Fruit fly (Drosophila melanogaster) whole organism, embryonic: ENCODE measurements around the gene Adar.

Experiments used
- Adf1 ChIP-seq: fragments of 200-800 bp; sonication (Bioruptor generic); IDR thresholded peaks from 2 replicates; pipeline ENCODE4 v1.3.6; 2022; ENCODE audit warnings: missing biosample characterization, missing genetic modification characterization
- Aef1 ChIP-seq: fragments of 200-800 bp; sonication (Bioruptor generic); IDR thresholded peaks from 3 replicates; pipeline ENCODE4 v1.3.6; 2022; ENCODE audit warnings: missing biosample characterization, missing genetic modification characterization
- Asciz ChIP-seq: fragments of 200-800 bp; sonication (Bioruptor generic); optimal IDR thresholded peaks from 2 replicates; lab custom pipeline; 2017; ENCODE audit warnings: missing biosample characterization, mild to moderate bottlenecking, missing genetic modification characterization, missing genetic modification reagents
- Bdp1 ChIP-seq: fragments of 200-800 bp; sonication (Bioruptor generic); optimal IDR thresholded peaks from 3 replicates; lab custom pipeline; 2016; ENCODE audit warnings: missing biosample characterization, missing genetic modification characterization
- CG10274 ChIP-seq: fragments of 200-800 bp; sonication (Bioruptor generic); optimal IDR thresholded peaks from 3 replicates; lab custom pipeline; 2017; ENCODE audit warnings: missing biosample characterization, mild to moderate bottlenecking, missing genetic modification characterization
- CG11723 ChIP-seq: fragments of 200-800 bp; sonication (Bioruptor generic); optimal IDR thresholded peaks from 2 replicates; lab custom pipeline; 2017; ENCODE audit warnings: missing biosample characterization, mild to moderate bottlenecking, missing genetic modification characterization
- CG13894 ChIP-seq: fragments of 200-800 bp; sonication (Bioruptor generic); optimal IDR thresholded peaks from 3 replicates; lab custom pipeline; 2018; ENCODE audit warnings: missing biosample characterization, mild to moderate bottlenecking, missing genetic modification characterization, moderate library complexity
- CG14014 ChIP-seq: fragments of 200-800 bp; sonication (Bioruptor generic); IDR thresholded peaks from 2 replicates; pipeline ENCODE4 v1.3.6; 2022; ENCODE audit warnings: missing biosample characterization, missing genetic modification characterization
- CG14050 ChIP-seq: fragments of 200-800 bp; sonication (Bioruptor generic); IDR thresholded peaks from 3 replicates; pipeline ENCODE4 v1.3.6; 2022; ENCODE audit warnings: missing biosample characterization, missing genetic modification characterization
- CG15514 ChIP-seq: fragments of 200-800 bp; sonication (Bioruptor generic); optimal IDR thresholded peaks from 3 replicates; lab custom pipeline; 2017; ENCODE audit warnings: missing biosample characterization, missing genetic modification characterization, mild to moderate bottlenecking, moderate library complexity, missing genetic modification reagents
- CG17328 ChIP-seq: fragments of 200-800 bp; sonication (Bioruptor generic); IDR thresholded peaks from 2 replicates; pipeline ENCODE4 v1.3.6; 2022; ENCODE audit warnings: missing biosample characterization, missing genetic modification characterization
- CG17912 ChIP-seq: fragments of 200-800 bp; sonication (Bioruptor generic); optimal IDR thresholded peaks from 2 replicates; lab custom pipeline; 2018; ENCODE audit warnings: missing biosample characterization, mild to moderate bottlenecking, missing genetic modification characterization
- CG2199 ChIP-seq: fragments of 200-800 bp; sonication (Bioruptor generic); IDR thresholded peaks from 3 replicates; pipeline ENCODE4 v1.3.6; 2022; ENCODE audit warnings: missing biosample characterization, missing genetic modification characterization
- CG3065 ChIP-seq: fragments of 200-800 bp; sonication (Bioruptor generic); optimal IDR thresholded peaks from 2 replicates; lab custom pipeline; 2016; ENCODE audit warnings: missing biosample characterization, missing genetic modification characterization
- CG34376 ChIP-seq: fragments of 200-800 bp; sonication (Bioruptor generic); optimal IDR thresholded peaks from 2 replicates; lab custom pipeline; 2018; ENCODE audit warnings: missing biosample characterization, mild to moderate bottlenecking, missing genetic modification characterization
- CG4282 ChIP-seq: fragments of 200-800 bp; sonication (Bioruptor generic); optimal IDR thresholded peaks from 2 replicates; lab custom pipeline; 2016; ENCODE audit warnings: missing biosample characterization, missing genetic modification characterization
- CG6254 ChIP-seq: fragments of 200-800 bp; sonication (Bioruptor generic); optimal IDR thresholded peaks from 3 replicates; lab custom pipeline; 2017; ENCODE audit warnings: mild to moderate bottlenecking, missing biosample characterization, missing genetic modification reagents, missing genetic modification characterization
- CG6272 ChIP-seq: fragments of 200-800 bp; sonication (Bioruptor generic); IDR thresholded peaks from 2 replicates; pipeline ENCODE4 v1.3.6; 2022; ENCODE audit warnings: missing biosample characterization, missing genetic modification characterization
- CG6791 ChIP-seq: fragments of 200-800 bp; sonication (Bioruptor generic); IDR thresholded peaks from 3 replicates; pipeline ENCODE4 v1.3.6; 2022; ENCODE audit warnings: missing biosample characterization, missing genetic modification characterization; ENCODE audit not compliant: partially characterized antibody
- CG6813 ChIP-seq: fragments of 200-800 bp; sonication (Bioruptor generic); optimal IDR thresholded peaks from 2 replicates; lab custom pipeline; 2017; ENCODE audit warnings: missing biosample characterization, missing genetic modification characterization, mild to moderate bottlenecking, moderate library complexity, missing genetic modification reagents
- CG7271 ChIP-seq: fragments of 200-800 bp; sonication (Bioruptor generic); optimal IDR thresholded peaks from 2 replicates; lab custom pipeline; 2018; ENCODE audit warnings: missing biosample characterization, mild to moderate bottlenecking, missing genetic modification characterization, moderate library complexity
- CG7745 ChIP-seq: fragments of 200-800 bp; sonication (Bioruptor generic); optimal IDR thresholded peaks from 2 replicates; lab custom pipeline; 2018; ENCODE audit warnings: missing biosample characterization, mild to moderate bottlenecking, missing genetic modification characterization, moderate library complexity
- CG7963 ChIP-seq: fragments of 200-800 bp; sonication (Bioruptor generic); IDR thresholded peaks from 3 replicates; pipeline ENCODE4 v1.3.6; 2022; ENCODE audit warnings: missing biosample characterization, missing genetic modification characterization; ENCODE audit not compliant: partially characterized antibody
- CG8089 ChIP-seq: fragments of 200-800 bp; sonication (Bioruptor generic); optimal IDR thresholded peaks from 3 replicates; lab custom pipeline; 2016; ENCODE audit warnings: missing biosample characterization, missing genetic modification characterization
- Hmx ChIP-seq: fragments of 200-800 bp; sonication (Bioruptor generic); optimal IDR thresholded peaks from 2 replicates; lab custom pipeline; 2016; ENCODE audit warnings: missing biosample characterization, missing genetic modification characterization
- Lim3 ChIP-seq: fragments of 200-800 bp; sonication (Bioruptor generic); IDR thresholded peaks from 2 replicates; pipeline ENCODE4 v1.3.6; 2022; ENCODE audit warnings: missing biosample characterization, missing genetic modification characterization
- Max ChIP-seq: fragments of 200-800 bp; sonication (Bioruptor generic); optimal IDR thresholded peaks from 2 replicates; lab custom pipeline; 2016; ENCODE audit warnings: missing biosample characterization, mild to moderate bottlenecking, missing genetic modification characterization
- Mrtf ChIP-seq: fragments of 200-800 bp; sonication (Bioruptor generic); IDR thresholded peaks from 3 replicates; pipeline ENCODE4 v1.3.6; 2022; ENCODE audit warnings: missing biosample characterization, missing genetic modification characterization
- Nf-YA ChIP-seq: fragments of 200-800 bp; sonication (Bioruptor generic); IDR thresholded peaks from 2 replicates; pipeline ENCODE4 v1.3.6; 2022; ENCODE audit warnings: missing biosample characterization, missing genetic modification characterization
- PHDP ChIP-seq: fragments of 200-800 bp; sonication (Bioruptor generic); optimal IDR thresholded peaks from 3 replicates; lab custom pipeline; 2018; ENCODE audit warnings: missing biosample characterization, mild to moderate bottlenecking, missing genetic modification characterization, moderate library complexity
- Pdp1 ChIP-seq, 2 experiments: fragments of 200-800 bp; sonication (Bioruptor generic); optimal IDR thresholded peaks; 3 replicates each; lab custom pipeline; 2016; ENCODE audit warnings: missing biosample characterization in 2 of 2, missing genetic modification characterization in 2 of 2, mild to moderate bottlenecking in 1 of 2, moderate library complexity in 1 of 2
- Sox100B ChIP-seq: fragments of 200-800 bp; sonication (Bioruptor generic); optimal IDR thresholded peaks from 3 replicates; lab custom pipeline; 2018; ENCODE audit warnings: missing biosample characterization, mild to moderate bottlenecking, missing genetic modification characterization
- Trl ChIP-seq, 3 experiments: fragments of >200 bp in 2 of 3; fragments of 200-800 bp in 1 of 3; sonication (Bioruptor generic) in 1 of 3; optimal IDR thresholded peaks; 2 replicates in 1 of 3; 3 replicates in 2 of 3; lab custom pipeline; 2016 to 2017; ENCODE audit warnings: missing biosample characterization in 1 of 3, missing genetic modification characterization in 1 of 3
- cg ChIP-seq: fragments of 200-800 bp; sonication (Bioruptor generic); optimal IDR thresholded peaks from 3 replicates; lab custom pipeline; 2019; ENCODE audit warnings: missing biosample characterization, mild to moderate bottlenecking, missing genetic modification characterization, moderate library complexity
- crol ChIP-seq: fragments of 200-800 bp; sonication (Bioruptor generic); IDR thresholded peaks from 2 replicates; pipeline ENCODE4 v1.3.6; 2022; ENCODE audit warnings: missing biosample characterization, missing genetic modification characterization
- gt ChIP-seq: fragments of 200-800 bp; sonication (Bioruptor generic); IDR thresholded peaks from 2 replicates; pipeline ENCODE4 v1.3.6; 2022; ENCODE audit warnings: missing biosample characterization, missing genetic modification characterization
- hth ChIP-seq: fragments of >200 bp; optimal IDR thresholded peaks from 2 replicates; lab custom pipeline; 2017; ENCODE audit warnings: inconsistent platforms
- phol ChIP-seq: fragments of 200-800 bp; sonication (Bioruptor generic); optimal IDR thresholded peaks from 3 replicates; lab custom pipeline; 2018; ENCODE audit warnings: missing biosample characterization, mild to moderate bottlenecking, missing genetic modification characterization, moderate library complexity
- pita ChIP-seq: fragments of 200-800 bp; sonication (Bioruptor generic); optimal IDR thresholded peaks from 2 replicates; lab custom pipeline; 2017; ENCODE audit warnings: missing biosample characterization, mild to moderate bottlenecking, missing genetic modification characterization
- toy ChIP-seq: fragments of 200-800 bp; sonication (Bioruptor generic); IDR thresholded peaks from 2 replicates; pipeline ENCODE4 v1.3.6; 2022; ENCODE audit warnings: missing biosample characterization, missing genetic modification characterization
- twi ChIP-seq: fragments of 200-800 bp; optimal IDR thresholded peaks from 2 replicates; lab custom pipeline; 2019; ENCODE audit warnings: missing biosample characterization, mild to moderate bottlenecking, missing genetic modification characterization, moderate library complexity
- tx ChIP-seq: fragments of 200-800 bp; sonication (Bioruptor generic); optimal IDR thresholded peaks from 2 replicates; lab custom pipeline; 2016; ENCODE audit warnings: missing biosample characterization, missing genetic modification characterization

The Adar gene

DNA sequence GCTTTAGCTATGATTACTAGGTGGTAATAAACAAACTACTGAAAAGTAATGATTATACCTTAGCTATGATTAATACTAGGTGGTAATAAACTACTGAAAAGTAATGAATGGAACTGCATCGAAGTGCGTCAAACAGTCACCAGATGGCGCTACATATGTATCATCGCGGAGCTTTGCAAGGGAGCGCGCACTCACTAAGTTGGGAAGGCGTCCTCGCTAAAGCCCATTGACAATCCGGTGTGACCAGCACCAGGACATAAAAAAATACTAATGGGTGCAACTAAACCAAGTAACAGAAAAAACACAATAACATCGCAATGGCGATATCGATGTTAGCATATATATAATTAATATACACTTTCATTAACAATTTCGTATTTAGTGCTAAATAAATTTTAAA is 899 bp upstream of the Adar start (continued):
- TF ChIP-seq hth (lab: Kevin White, UChicago), result no peak
- TF ChIP-seq CG14050 (GFP tag; lab: Robert Waterston, UW), result no peak
- TF ChIP-seq CG10274, result no peak
- TF ChIP-seq Sox100B (GFP tag; lab: Kevin White, UChicago), result no peak
- no peak for TF ChIP-seq toy (GFP tag; lab: Robert Waterston, UW)
- peak; percentile 43; the same call in 1 of the 3 replicates for TF ChIP-seq CG6791 (GFP tag; lab: Robert Waterston, UW)
- no peak for TF ChIP-seq CG3065 (GFP tag; lab: Kevin White, UChicago)
- peak; percentile 56 for TF ChIP-seq phol
- no peak for TF ChIP-seq Asciz (GFP tag; lab: Kevin White, UChicago)
- TF ChIP-seq Max, result no peak
- no peak for TF ChIP-seq Aef1 (GFP tag; lab: Robert Waterston, UW)
- TF ChIP-seq Lim3 (GFP tag; lab: Robert Waterston, UW), result no peak
- TF ChIP-seq CG13894, result peak; percentile 35
- TF ChIP-seq pita (GFP tag; lab: Kevin White, UChicago), result peak; percentile 84
- TF ChIP-seq CG7745 (tag; lab: Kevin White, UChicago), result no peak
- no peak for TF ChIP-seq CG7963 (GFP tag; lab: Robert Waterston, UW)
- no peak for TF ChIP-seq CG11723 (GFP tag; lab: Kevin White, UChicago)
- no peak for TF ChIP-seq Bdp1 (GFP tag; lab: Kevin White, UChicago)
- no peak for TF ChIP-seq CG4282 (GFP tag; lab: Kevin White, UChicago)
- no peak for TF ChIP-seq CG6272
- TF ChIP-seq tx (GFP tag; lab: Kevin White, UChicago), result no peak
- no peak for TF ChIP-seq Nf-YA (GFP tag; lab: Robert Waterston, UW)
- peak; percentile 63 for TF ChIP-seq CG15514 (GFP tag; lab: Kevin White, UChicago)
- TF ChIP-seq cg (GFP tag; lab: Kevin White, UChicago), result no peak
- peak; percentile 40; the same call in 1 of the 3 replicates for TF ChIP-seq CG2199 (GFP tag; lab: Robert Waterston, UW)
- TF ChIP-seq CG17328 (GFP tag; lab: Robert Waterston, UW), result no peak
- no peak for TF ChIP-seq twi (tag; lab: Kevin White, UChicago)
- no peak for TF ChIP-seq Mrtf (GFP tag; lab: Robert Waterston, UW)
- TF ChIP-seq CG14014 (GFP tag; lab: Robert Waterston, UW), result no peak
- no peak for TF ChIP-seq Hmx
- TF ChIP-seq PHDP (tag; lab: Kevin White, UChicago), result no peak
- no peak for TF ChIP-seq Adf1 (GFP tag; lab: Robert Waterston, UW)
- TF ChIP-seq gt (GFP tag; lab: Robert Waterston, UW), result no peak
- no peak for TF ChIP-seq CG17912 (GFP tag; lab: Kevin White, UChicago)
- TF ChIP-seq CG34376 (GFP tag; lab: Kevin White, UChicago), result no peak
- no peak for TF ChIP-seq CG7271 (tag; lab: Kevin White, UChicago)
- TF ChIP-seq CG6813 (GFP tag; lab: Kevin White, UChicago), result no peak
- TF ChIP-seq, all 482 proteins: peak for 88

- TF ChIP-seq Max (no peak), Pdp1 (GFP tag; optimal IDR thresholded peaks at IDR 0.05; lab: Kevin White, UChicago) (peak in 1 of 2 experiments; percentile 57), CG8089 (GFP tag; lab: Kevin White, UChicago) (no peak), CG6254 (GFP tag; lab: Kevin White, UChicago) (peak; percentile 12), Trl (optimal IDR thresholded peaks at IDR 0.05; lab: Kevin White, UChicago) (peak; percentile 24 to 38), Trl (GFP tag; optimal IDR thresholded peaks at IDR 0.05; lab: Kevin White, UChicago) (no peak), crol (GFP tag; lab: Robert Waterston, UW) (peak; percentile 26; the same call in 1 of the 2 replicates)
Measured at dm6 chrX:1774347-1774829, 863 bp downstream of the Adar start.
